Worm (Caenorhabditis elegans): Measurements from ENCODE around the gene ZK632.14.

ZK632.14 gene

DNA sequence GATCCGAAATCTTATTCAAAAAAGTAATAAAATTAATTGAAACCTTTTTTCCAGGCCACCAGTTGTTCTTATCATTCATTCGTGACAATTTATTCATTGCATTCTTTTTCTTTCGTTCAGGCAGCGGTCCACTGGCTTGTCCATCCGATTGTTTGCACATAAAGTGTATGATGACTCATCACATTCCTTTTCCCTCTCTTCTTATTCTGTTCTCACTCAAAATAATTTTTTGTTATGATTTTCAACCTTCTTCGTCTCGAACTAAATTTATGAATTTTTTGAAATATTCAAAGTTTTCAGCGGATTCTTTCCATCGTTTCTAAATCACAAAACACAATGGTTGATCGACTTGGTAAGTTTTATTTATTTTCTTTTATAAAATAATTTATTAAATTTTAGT is 17.3 kb downstream of the ZK632.14 start, which contains the start of gene ZK632.12:
Gene ZK632.12 (plus strand): TSS at position 301 of the 400 bp plus-strand sequence.
- no peak for TF ChIP-seq ctbp-1 (GFP tag; IDR thresholded peaks at IDR 0.05)
- peak; percentile 33 for TF ChIP-seq aha-1 (tag)
- no peak for TF ChIP-seq egl-27 (tag; optimal IDR thresholded peaks at IDR 0.05)
- TF ChIP-seq cey-2 (tag; optimal IDR thresholded peaks at IDR 0.05; ENCODE audit: borderline replicate concordance, insufficient read depth): no peak
- peak; percentile 19 for TF ChIP-seq dve-1 (tag; optimal IDR thresholded peaks at IDR 0.05; ENCODE audit: insufficient read depth)
- peak; percentile 48 for TF ChIP-seq nhr-6 (tag; optimal IDR thresholded peaks at IDR 0.05)
- TF ChIP-seq vab-7 (GFP tag; IDR thresholded peaks at IDR 0.05): no peak
- no peak for TF ChIP-seq pha-4 (GFP tag; IDR thresholded peaks at IDR 0.05)
- TF ChIP-seq pha-4 (tag; optimal IDR thresholded peaks at IDR 0.05): peak; percentile 20
- peak in 1 of 2 experiments; percentile 15 for TF ChIP-seq lsy-2 (tag; optimal IDR thresholded peaks at IDR 0.05)
- no peak for TF ChIP-seq nhr-102 (tag; optimal IDR thresholded peaks at IDR 0.05)

DNA sequence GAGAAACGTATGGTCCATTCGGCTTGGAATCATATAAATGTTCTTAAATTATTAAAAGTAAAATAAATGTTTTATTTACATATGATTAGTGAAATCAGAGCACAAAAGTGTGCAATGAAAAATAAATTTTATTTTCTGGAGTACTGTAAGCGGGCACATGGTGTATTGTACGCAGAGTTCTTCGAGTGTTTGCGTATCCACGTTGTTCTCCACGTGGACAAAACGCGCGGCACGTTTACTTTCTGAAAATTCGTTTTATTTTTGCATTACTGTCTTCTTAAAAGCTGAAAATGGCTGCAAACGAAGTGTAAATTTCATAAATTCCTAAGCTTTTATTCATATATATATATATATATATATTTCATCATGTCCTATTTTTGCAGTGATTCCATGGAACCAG is 19.3 kb downstream of the ZK632.14 start:
- no peak for TF ChIP-seq lsy-2 (tag; optimal IDR thresholded peaks at IDR 0.05)
- TF ChIP-seq unc-130 (GFP tag; optimal IDR thresholded peaks at IDR 0.05): peak; percentile 2
- peak; percentile 42 for TF ChIP-seq lin-38 (GFP tag; IDR thresholded peaks at IDR 0.05)

DNA sequence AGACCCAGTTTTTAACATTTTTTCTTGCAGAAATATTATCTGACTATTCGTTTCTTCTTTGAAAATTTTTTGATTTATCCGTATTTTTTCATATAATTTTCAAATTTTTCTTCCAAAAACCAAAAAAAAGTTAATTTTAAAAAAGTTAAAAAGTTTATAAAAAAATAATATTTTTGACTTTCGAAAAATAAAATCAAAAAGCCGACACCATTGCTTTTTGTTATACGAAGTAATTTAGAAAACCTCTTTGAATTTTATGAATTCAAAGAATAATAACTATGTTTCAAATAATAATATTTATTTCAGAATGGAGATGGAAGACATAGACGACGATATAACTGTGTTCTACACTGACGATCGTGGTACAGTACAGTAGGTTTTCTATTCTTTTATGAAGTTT is 21.6 kb downstream of the ZK632.14 start, which contains the start of gene K11H3.8:
Gene K11H3.8 (plus strand): TSS at position 301 of the 400 bp plus-strand sequence.
- TF ChIP-seq ceh-20 (GFP tag; IDR thresholded peaks at IDR 0.05) (no peak), nhr-48 (tag; optimal IDR thresholded peaks at IDR 0.05) (no peak), lsy-2 (tag; optimal IDR thresholded peaks at IDR 0.05) (no peak), Y105C5A.15 (GFP tag; IDR thresholded peaks at IDR 0.05) (no peak), ztf-11 (tag; optimal IDR thresholded peaks at IDR 0.05) (no peak), F10B5.3 (tag; optimal IDR thresholded peaks at IDR 0.05) (no peak), nhr-237 (tag; optimal IDR thresholded peaks at IDR 0.05) (no peak), unc-39 (tag; optimal IDR thresholded peaks at IDR 0.05) (no peak)

DNA sequence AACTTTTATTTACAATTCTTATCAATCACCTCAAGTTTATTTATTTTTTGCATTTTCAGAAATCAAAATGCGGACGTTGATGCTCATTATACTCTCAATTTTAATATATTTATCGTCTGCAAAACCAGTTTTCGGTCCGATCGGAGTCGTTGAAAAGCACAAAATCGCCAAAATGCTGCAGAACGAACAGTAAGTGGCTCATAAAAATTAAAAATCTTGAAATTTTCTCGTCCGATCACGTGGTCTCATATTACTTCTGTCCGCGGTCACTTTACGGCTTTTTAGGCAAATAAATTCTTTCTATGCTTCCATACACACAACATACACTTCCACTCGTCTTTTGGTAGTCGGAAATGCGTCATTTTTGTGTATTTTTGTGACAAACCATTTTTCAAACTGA is 30.5 kb downstream of the ZK632.14 start, which contains the start of gene K11H3.5:
Gene K11H3.5 (plus strand): TSS at position 54 of the 400 bp plus-strand sequence.
- TF ChIP-seq nhr-25 (tag; optimal IDR thresholded peaks at IDR 0.05; ENCODE audit: borderline replicate concordance, insufficient read depth) (no peak), nhr-28 (tag; optimal IDR thresholded peaks at IDR 0.05) (peak; percentile 35), dmd-9 (GFP tag; IDR thresholded peaks at IDR 0.05) (no peak), daf-16 (GFP tag; optimal IDR thresholded peaks at IDR 0.05) (no peak), daf-16 (tag; optimal IDR thresholded peaks at IDR 0.05) (peak; percentile 2), aha-1 (tag) (peak; percentile 68)

DNA sequence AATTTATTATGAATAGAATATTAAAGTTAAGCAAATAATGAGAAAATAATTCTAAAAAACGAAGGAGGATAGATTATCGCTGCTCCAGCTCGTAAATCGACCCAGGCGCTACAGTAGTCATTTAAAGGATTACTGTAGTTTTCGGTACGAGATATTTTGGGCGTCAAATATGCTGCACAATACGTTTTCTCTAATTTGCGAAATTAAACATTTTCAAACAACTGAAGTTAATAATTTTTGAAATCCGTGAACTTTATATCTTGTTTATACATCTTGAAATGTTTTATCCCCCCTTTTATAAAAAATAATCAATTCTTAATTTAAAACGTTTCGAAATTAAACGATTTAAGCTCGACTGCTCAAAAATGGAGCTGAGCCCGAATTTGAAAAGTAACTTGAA is 32.8 kb downstream of the ZK632.14 start, which contains the start of gene K11H3.2:
Gene K11H3.2 (plus strand): TSS at position 301 of the 400 bp plus-strand sequence.
- TF ChIP-seq nhr-42 (GFP tag; IDR thresholded peaks at IDR 0.05): no peak
- no peak for TF ChIP-seq snpc-1.2 (GFP tag; IDR thresholded peaks at IDR 0.05)
- no peak for TF ChIP-seq nhr-10 (tag; optimal IDR thresholded peaks at IDR 0.05)
- TF ChIP-seq dpl-1 (GFP tag; optimal IDR thresholded peaks at IDR 0.05): no peak
- TF ChIP-seq daf-12 (tag; optimal IDR thresholded peaks at IDR 0.05): no peak
- TF ChIP-seq F37D6.2 (tag; optimal IDR thresholded peaks at IDR 0.05): no peak
- no peak for TF ChIP-seq mes-2 (tag; optimal IDR thresholded peaks at IDR 0.05; ENCODE audit: poor library complexity, severe bottlenecking)
- no peak for TF ChIP-seq ceh-32 (tag; optimal IDR thresholded peaks at IDR 0.05; ENCODE audit: poor library complexity)
- TF ChIP-seq mxl-3 (GFP tag; optimal IDR thresholded peaks at IDR 0.05): no peak
- no peak for TF ChIP-seq daf-16 (GFP tag; optimal IDR thresholded peaks at IDR 0.05)
- no peak for TF ChIP-seq daf-16 (tag; optimal IDR thresholded peaks at IDR 0.05)
- TF ChIP-seq unc-39 (tag; optimal IDR thresholded peaks at IDR 0.05): no peak
- TF ChIP-seq nhr-41 (GFP tag; IDR thresholded peaks at IDR 0.05): no peak

Data from whole organism, L4 larva.